Worm (Caenorhabditis elegans): ENCODE measurements around the gene F44G4.6.

- TF ChIP-seq nhr-237 (tag; optimal IDR thresholded peaks at IDR 0.05) = no peak
- TF ChIP-seq snpc-4 (tag; optimal IDR thresholded peaks at IDR 0.05) = no peak
- TF ChIP-seq pha-4 (GFP tag; IDR thresholded peaks at IDR 0.05) = no peak
- TF ChIP-seq pha-4 (tag; optimal IDR thresholded peaks at IDR 0.05) = no peak
- TF ChIP-seq egl-27 (tag; optimal IDR thresholded peaks at IDR 0.05) = no peak
- TF ChIP-seq lin-15B (tag; optimal IDR thresholded peaks at IDR 0.05) = no peak
- TF ChIP-seq unc-62 (GFP tag; optimal IDR thresholded peaks at IDR 0.05 in 1 of 2) = no peak
- TF ChIP-seq unc-62 (tag; optimal IDR thresholded peaks at IDR 0.05) = no peak
- no peak for TF ChIP-seq unc-130 (GFP tag; optimal IDR thresholded peaks at IDR 0.05)
- TF ChIP-seq dmd-9 (GFP tag; IDR thresholded peaks at IDR 0.05) = no peak
- no peak for TF ChIP-seq nhr-77 (tag; optimal IDR thresholded peaks at IDR 0.05)
- TF ChIP-seq unc-39 (tag; optimal IDR thresholded peaks at IDR 0.05) = no peak
- no peak for TF ChIP-seq nhr-10 (tag; optimal IDR thresholded peaks at IDR 0.05)
These were observed 18.1 kb upstream of the F44G4.6 start, which contains the start of gene dep-1 for ce11 chrII:9019704-9020103.
